Worm (Caenorhabditis elegans): ENCODE measurements around the gene W02B3.3.

Gene W02B3.3

DNA sequence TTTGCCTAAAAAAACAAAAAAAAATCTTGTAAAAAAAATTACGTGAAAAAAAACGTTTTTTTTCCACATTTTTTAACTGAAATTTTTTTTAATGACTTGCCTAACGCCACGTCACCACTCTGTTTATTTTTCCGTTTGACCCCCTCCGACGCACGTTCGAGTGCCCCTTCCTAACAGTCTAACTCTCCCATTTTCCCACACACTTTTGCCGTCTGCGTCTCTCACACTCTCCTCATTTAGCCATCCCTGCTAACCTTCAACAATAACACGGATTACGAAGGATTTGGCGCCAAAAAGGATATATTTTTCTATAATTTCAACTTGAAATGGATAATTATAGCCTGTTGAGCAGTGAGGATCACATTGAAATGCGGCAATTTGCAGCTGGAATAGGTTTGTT, 21.0 kb downstream of the W02B3.3 start:
- no peak for TF ChIP-seq hlh-1 (tag; optimal IDR thresholded peaks at IDR 0.05)
- TF ChIP-seq pha-4 (tag; optimal IDR thresholded peaks at IDR 0.05), result peak; percentile 53
- TF ChIP-seq unc-120 (tag; optimal IDR thresholded peaks at IDR 0.05; ENCODE audit: poor library complexity, severe bottlenecking), result peak; percentile 63
- peak; percentile 1 for TF ChIP-seq nhr-2 (tag; optimal IDR thresholded peaks at IDR 0.05)
- peak; percentile 92 for TF ChIP-seq ham-2 (GFP tag; optimal IDR thresholded peaks at IDR 0.05)
- no peak for TF ChIP-seq ces-1 (GFP tag; optimal IDR thresholded peaks at IDR 0.05)
- peak; percentile 14 for TF ChIP-seq mep-1 (tag; optimal IDR thresholded peaks at IDR 0.05)

DNA sequence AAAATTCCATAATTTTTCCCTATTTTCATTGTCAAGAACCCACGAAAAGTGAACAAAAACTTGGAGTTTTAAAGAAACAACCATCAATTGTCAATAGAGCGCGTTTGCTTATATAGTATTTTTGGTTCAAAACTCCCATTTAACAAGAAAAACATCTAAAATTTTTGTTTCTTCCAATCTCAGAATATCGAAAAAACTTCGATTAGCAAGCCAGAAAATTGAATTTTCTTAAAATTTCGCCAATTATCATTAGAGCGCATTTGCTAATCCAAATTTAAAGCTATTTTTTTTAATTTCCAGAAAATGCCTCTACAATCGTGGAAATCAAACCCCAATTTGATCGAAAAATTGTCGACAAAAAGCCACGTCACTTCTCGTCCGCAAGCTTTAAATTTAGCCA, 21.8 kb downstream of the W02B3.3 start, which contains the start of gene orai-1:
Gene orai-1 (plus strand): TSS at position 301 of the 400 bp plus-strand sequence.
- no peak for TF ChIP-seq hlh-1 (tag; optimal IDR thresholded peaks at IDR 0.05)
- TF ChIP-seq zip-8 (tag; optimal IDR thresholded peaks at IDR 0.05), result peak; percentile 18

DNA sequence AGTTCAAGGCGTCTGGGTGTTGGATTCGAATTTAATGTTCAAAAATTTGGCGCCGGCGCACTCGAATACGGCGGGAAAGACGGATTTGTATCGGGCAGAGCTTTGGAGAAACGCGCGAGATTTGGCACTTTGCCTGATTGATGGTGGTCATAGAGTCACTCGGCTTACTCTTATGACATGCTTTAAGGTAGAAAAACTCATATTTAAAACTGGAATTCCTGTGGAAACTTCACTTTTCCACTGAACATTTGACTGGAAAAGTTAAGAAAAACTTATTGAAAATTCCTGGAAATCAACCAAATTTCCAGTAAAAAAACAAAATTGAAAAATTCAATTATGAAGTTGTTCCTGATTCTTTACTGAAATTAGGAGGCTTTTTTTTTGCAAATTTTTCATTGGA, 23.6 kb downstream of the W02B3.3 start:
- no peak for TF ChIP-seq blmp-1 (tag; optimal IDR thresholded peaks at IDR 0.05)
- no peak for TF ChIP-seq sptf-1 (tag; optimal IDR thresholded peaks at IDR 0.05)
- TF ChIP-seq drap-1 (GFP tag; optimal IDR thresholded peaks at IDR 0.05), result no peak

ce11 chrIII:641759-642158, 26.5 kb downstream of the W02B3.3 start, which contains the start of gene W06E11.1:
W06E11.1 (plus strand) TSS chrIII:642059.
- no peak for TF ChIP-seq nhr-76 (tag; optimal IDR thresholded peaks at IDR 0.05)
- TF ChIP-seq zip-8 (tag; optimal IDR thresholded peaks at IDR 0.05), result no peak
- TF ChIP-seq ham-2 (GFP tag; optimal IDR thresholded peaks at IDR 0.05), result no peak
- TF ChIP-seq snpc-4 (tag; optimal IDR thresholded peaks at IDR 0.05), result no peak
- TF ChIP-seq ztf-11 (tag; optimal IDR thresholded peaks at IDR 0.05), result no peak
- TF ChIP-seq unc-62 (GFP tag; optimal IDR thresholded peaks at IDR 0.05), result no peak
- no peak for TF ChIP-seq drap-1 (GFP tag; optimal IDR thresholded peaks at IDR 0.05)

DNA sequence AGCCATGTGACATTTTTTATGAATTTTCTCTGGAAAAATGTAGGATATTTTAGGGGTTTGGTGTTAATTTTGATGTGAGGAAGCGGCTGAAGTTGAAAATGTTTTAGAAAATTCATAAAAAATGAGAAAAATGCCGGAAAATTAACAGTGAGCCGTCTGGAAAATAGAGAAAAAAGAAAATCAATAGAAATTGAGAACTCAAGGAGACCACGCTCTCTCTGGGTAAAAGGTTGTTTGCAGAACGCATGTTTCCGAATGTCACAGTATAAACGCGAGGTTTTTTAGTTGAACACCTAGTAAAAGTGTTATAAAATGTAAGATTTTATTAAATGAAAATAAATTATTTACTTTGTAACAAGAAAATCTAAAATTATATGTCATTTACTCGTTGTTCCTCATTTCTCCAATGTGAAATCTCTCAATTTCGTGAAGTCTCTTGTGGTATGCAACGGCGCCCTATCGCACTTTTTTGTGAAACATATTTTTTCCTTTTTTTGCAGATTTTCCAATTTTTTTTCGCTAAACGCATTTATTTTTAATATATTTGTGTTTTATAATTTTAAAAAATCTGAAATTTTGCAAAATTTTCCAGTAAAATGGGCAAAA, 27.9 kb downstream of the W02B3.3 start, which contains the start of the genes tag-266 and tag-267:
Gene tag-266 (minus strand): TSS at position 29 of the 606 bp plus-strand sequence.
Gene tag-267 (plus strand): TSS at position 593 of the 606 bp plus-strand sequence.
- peak; percentile 5 for TF ChIP-seq ceh-83 (GFP tag; optimal IDR thresholded peaks at IDR 0.05)
- TF ChIP-seq hlh-1 (tag; optimal IDR thresholded peaks at IDR 0.05), result no peak
- TF ChIP-seq nhr-12 (tag; optimal IDR thresholded peaks at IDR 0.05), result no peak
- TF ChIP-seq drap-1 (GFP tag; optimal IDR thresholded peaks at IDR 0.05), result peak; percentile 61
- no peak for TF ChIP-seq nhr-28 (tag; optimal IDR thresholded peaks at IDR 0.05)
- TF ChIP-seq mep-1 (tag; optimal IDR thresholded peaks at IDR 0.05), result peak; percentile 63
- TF ChIP-seq nhr-237 (tag; optimal IDR thresholded peaks at IDR 0.05), result peak; percentile 79
- no peak for TF ChIP-seq ztf-11 (tag; optimal IDR thresholded peaks at IDR 0.05)
- no peak for TF ChIP-seq nhr-76 (tag; optimal IDR thresholded peaks at IDR 0.05)
- no peak for TF ChIP-seq lin-32 (GFP tag; optimal IDR thresholded peaks at IDR 0.05)
- peak; percentile 15 for TF ChIP-seq unc-120 (tag; optimal IDR thresholded peaks at IDR 0.05; ENCODE audit: poor library complexity, severe bottlenecking)
- peak; percentile 41 for TF ChIP-seq lin-13 (tag; optimal IDR thresholded peaks at IDR 0.05)
- TF ChIP-seq sem-2 (GFP tag; optimal IDR thresholded peaks at IDR 0.05), result peak; percentile 28
- TF ChIP-seq unc-62 (GFP tag; optimal IDR thresholded peaks at IDR 0.05), result no peak
- peak; percentile 89 for TF ChIP-seq sptf-1 (tag; optimal IDR thresholded peaks at IDR 0.05)
- peak; percentile 64 for TF ChIP-seq bed-3 (GFP tag; optimal IDR thresholded peaks at IDR 0.05)
- TF ChIP-seq tbx-8 (GFP tag; optimal IDR thresholded peaks at IDR 0.05), result peak; percentile 65
- TF ChIP-seq mls-2 (tag; optimal IDR thresholded peaks at IDR 0.05), result peak; percentile 35
- no peak for TF ChIP-seq snpc-4 (tag; optimal IDR thresholded peaks at IDR 0.05)
- peak; percentile 65 for TF ChIP-seq cnd-1 (tag; optimal IDR thresholded peaks at IDR 0.05)
- peak; percentile 4 for TF ChIP-seq ceh-39 (tag; optimal IDR thresholded peaks at IDR 0.05)
- peak; percentile 63 for TF ChIP-seq ces-1 (GFP tag; optimal IDR thresholded peaks at IDR 0.05)
- no peak for TF ChIP-seq ceh-43 (GFP tag; optimal IDR thresholded peaks at IDR 0.05)
- peak; percentile 70 for TF ChIP-seq lsy-2 (tag; optimal IDR thresholded peaks at IDR 0.05)
- peak; percentile 64 for TF ChIP-seq M03D4.4 (tag; optimal IDR thresholded peaks at IDR 0.05)
- no peak for TF ChIP-seq nhr-2 (tag; optimal IDR thresholded peaks at IDR 0.05)

- TF ChIP-seq cnd-1 (tag; optimal IDR thresholded peaks at IDR 0.05), result no peak
- TF ChIP-seq sem-2 (GFP tag; optimal IDR thresholded peaks at IDR 0.05), result no peak
- no peak for TF ChIP-seq sptf-1 (tag; optimal IDR thresholded peaks at IDR 0.05)
- no peak for TF ChIP-seq lin-13 (tag; optimal IDR thresholded peaks at IDR 0.05)
- no peak for TF ChIP-seq zip-8 (tag; optimal IDR thresholded peaks at IDR 0.05)
- no peak for TF ChIP-seq blmp-1 (tag; optimal IDR thresholded peaks at IDR 0.05)
- TF ChIP-seq unc-120 (tag; optimal IDR thresholded peaks at IDR 0.05; ENCODE audit: poor library complexity, severe bottlenecking), result no peak
- TF ChIP-seq lsy-2 (tag; optimal IDR thresholded peaks at IDR 0.05), result no peak
- TF ChIP-seq mep-1 (tag; optimal IDR thresholded peaks at IDR 0.05), result no peak
- no peak for TF ChIP-seq mab-5 (tag; optimal IDR thresholded peaks at IDR 0.05)
- TF ChIP-seq elt-3 (tag; optimal IDR thresholded peaks at IDR 0.05), result no peak
- no peak for TF ChIP-seq ceh-83 (GFP tag; optimal IDR thresholded peaks at IDR 0.05)
- no peak for TF ChIP-seq ceh-39 (tag; optimal IDR thresholded peaks at IDR 0.05)
- TF ChIP-seq nhr-2 (tag; optimal IDR thresholded peaks at IDR 0.05), result no peak
- TF ChIP-seq ztf-11 (tag; optimal IDR thresholded peaks at IDR 0.05), result no peak
- TF ChIP-seq ham-2 (GFP tag; optimal IDR thresholded peaks at IDR 0.05), result no peak
- TF ChIP-seq drap-1 (GFP tag; optimal IDR thresholded peaks at IDR 0.05), result no peak
- TF ChIP-seq tbx-8 (GFP tag; optimal IDR thresholded peaks at IDR 0.05), result no peak
- TF ChIP-seq elt-1 (tag; optimal IDR thresholded peaks at IDR 0.05; ENCODE audit: borderline replicate concordance, insufficient read depth), result no peak
These were observed 29.9 kb downstream of the W02B3.3 start, which contains the start of gene sbds-1 for ce11 chrIII:638319-638718. sbds-1 (minus strand) TSS chrIII:638419.
